Fruit fly (Drosophila melanogaster) whole organism, embryonic: Measurements from ENCODE around the gene fliI.

Experiments used
- ATbp ChIP-seq: fragments of 200-800 bp; sonication (Bioruptor generic); optimal IDR thresholded peaks from 2 replicates; lab custom pipeline; 2017; ENCODE audit warnings: missing biosample characterization, mild to moderate bottlenecking, missing genetic modification characterization, missing genetic modification reagents
- Atf6 ChIP-seq: fragments of 200-800 bp; sonication (Bioruptor generic); IDR thresholded peaks from 2 replicates; pipeline ENCODE4 v1.3.6; 2022; ENCODE audit warnings: missing biosample characterization, missing genetic modification characterization
- CG1024 ChIP-seq: fragments of 200-800 bp; sonication (Bioruptor generic); IDR thresholded peaks from 2 replicates; pipeline ENCODE4 v1.3.6; 2022; ENCODE audit warnings: missing biosample characterization, missing genetic modification characterization
- CG10267 ChIP-seq: fragments of 200-800 bp; sonication (Bioruptor generic); optimal IDR thresholded peaks from 2 replicates; lab custom pipeline; 2018; ENCODE audit warnings: missing biosample characterization, mild to moderate bottlenecking, missing genetic modification characterization, moderate library complexity
- CG10366 ChIP-seq: fragments of 200-800 bp; sonication (Bioruptor generic); IDR thresholded peaks from 2 replicates; pipeline ENCODE4 v1.3.6; 2022; ENCODE audit warnings: missing biosample characterization, missing genetic modification characterization
- CG10543 ChIP-seq: fragments of 200-800 bp; sonication (Bioruptor generic); optimal IDR thresholded peaks from 3 replicates; lab custom pipeline; 2017; ENCODE audit warnings: missing biosample characterization, mild to moderate bottlenecking, missing genetic modification characterization, moderate library complexity
- CG1233 ChIP-seq: fragments of 200-800 bp; sonication (Bioruptor generic); optimal IDR thresholded peaks from 4 replicates; lab custom pipeline; 2018; ENCODE audit warnings: missing biosample characterization, mild to moderate bottlenecking, missing genetic modification characterization
- CG12659 ChIP-seq: fragments of 200-800 bp; sonication (Bioruptor generic); optimal IDR thresholded peaks from 3 replicates; lab custom pipeline; 2017; ENCODE audit warnings: mild to moderate bottlenecking, missing biosample characterization, missing genetic modification reagents, missing genetic modification characterization
- CG12744 ChIP-seq: fragments of 200-800 bp; sonication (Bioruptor generic); optimal IDR thresholded peaks from 2 replicates; lab custom pipeline; 2016; ENCODE audit warnings: missing biosample characterization, missing genetic modification characterization
- CG13424 ChIP-seq: fragments of 200-800 bp; sonication (Bioruptor generic); optimal IDR thresholded peaks from 2 replicates; lab custom pipeline; 2019; ENCODE audit warnings: missing biosample characterization, mild to moderate bottlenecking, missing genetic modification characterization, moderate library complexity
- CG14441 ChIP-seq: fragments of 200-800 bp; sonication (Bioruptor generic); IDR thresholded peaks from 2 replicates; pipeline ENCODE4 v1.3.6; 2022; ENCODE audit warnings: missing biosample characterization, missing genetic modification characterization
- CG17612 ChIP-seq: fragments of 200-800 bp; sonication (Bioruptor generic); IDR thresholded peaks from 2 replicates; pipeline ENCODE4 v1.3.6; 2022; ENCODE audit warnings: missing biosample characterization, missing genetic modification characterization
- CG17829 ChIP-seq: fragments of 200-800 bp; optimal IDR thresholded peaks from 2 replicates; lab custom pipeline; 2019; ENCODE audit warnings: missing biosample characterization, mild to moderate bottlenecking, missing genetic modification characterization, moderate library complexity
- CG2120 ChIP-seq: fragments of 200-800 bp; sonication (Bioruptor generic); optimal IDR thresholded peaks from 3 replicates; lab custom pipeline; 2016; ENCODE audit warnings: missing biosample characterization, missing genetic modification characterization
- CG2199 ChIP-seq: fragments of 200-800 bp; sonication (Bioruptor generic); IDR thresholded peaks from 3 replicates; pipeline ENCODE4 v1.3.6; 2022; ENCODE audit warnings: missing biosample characterization, missing genetic modification characterization
- CG2712 ChIP-seq: fragments of 200-800 bp; optimal IDR thresholded peaks from 3 replicates; lab custom pipeline; 2019; ENCODE audit warnings: missing biosample characterization, mild to moderate bottlenecking, missing genetic modification characterization, moderate library complexity
- CG32772 ChIP-seq: fragments of 200-800 bp; sonication (Bioruptor generic); IDR thresholded peaks from 2 replicates; pipeline ENCODE4 v1.3.6; 2022; ENCODE audit warnings: missing biosample characterization, missing genetic modification characterization
- CG3281 ChIP-seq: fragments of 200-800 bp; sonication (Bioruptor generic); optimal IDR thresholded peaks from 3 replicates; lab custom pipeline; 2017; ENCODE audit warnings: missing biosample characterization, mild to moderate bottlenecking, missing genetic modification characterization
- CG34376 ChIP-seq: fragments of 200-800 bp; sonication (Bioruptor generic); optimal IDR thresholded peaks from 2 replicates; lab custom pipeline; 2018; ENCODE audit warnings: missing biosample characterization, mild to moderate bottlenecking, missing genetic modification characterization
- CG4424 ChIP-seq: fragments of 200-800 bp; sonication (Bioruptor generic); optimal IDR thresholded peaks from 3 replicates; lab custom pipeline; 2016; ENCODE audit warnings: missing biosample characterization, missing genetic modification characterization
- CG4820 ChIP-seq: fragments of 200-800 bp; sonication (Bioruptor generic); optimal IDR thresholded peaks from 3 replicates; lab custom pipeline; 2016; ENCODE audit warnings: missing biosample characterization, missing genetic modification characterization
- CG6175 ChIP-seq: fragments of 200-800 bp; sonication (Bioruptor generic); IDR thresholded peaks from 3 replicates; pipeline ENCODE4 v1.3.6; 2022; ENCODE audit warnings: missing biosample characterization, missing genetic modification characterization
- CG7963 ChIP-seq: fragments of 200-800 bp; sonication (Bioruptor generic); IDR thresholded peaks from 3 replicates; pipeline ENCODE4 v1.3.6; 2022; ENCODE audit warnings: missing biosample characterization, missing genetic modification characterization; ENCODE audit not compliant: partially characterized antibody
- CG9876 ChIP-seq: fragments of 200-800 bp; sonication (Bioruptor generic); optimal IDR thresholded peaks from 2 replicates; lab custom pipeline; 2016; ENCODE audit warnings: missing biosample characterization, missing genetic modification characterization
- CoRest ChIP-seq: fragments of 200-800 bp; sonication (Bioruptor generic); optimal IDR thresholded peaks from 3 replicates; lab custom pipeline; 2018; ENCODE audit warnings: missing biosample characterization, mild to moderate bottlenecking, missing genetic modification characterization, moderate library complexity
- E2f1 ChIP-seq: fragments of 200-800 bp; sonication (Bioruptor generic); IDR thresholded peaks from 2 replicates; pipeline ENCODE4 v1.3.6; 2022; ENCODE audit warnings: missing biosample characterization, missing genetic modification characterization
- Ets65A ChIP-seq: fragments of 200-800 bp; sonication (Bioruptor generic); peaks from one replicate; lab custom pipeline; 2016; ENCODE audit warnings: missing biosample characterization, missing genetic modification characterization
- Fer1 ChIP-seq: fragments of 200-800 bp; sonication (Bioruptor generic); optimal IDR thresholded peaks from 2 replicates; lab custom pipeline; 2017; ENCODE audit warnings: missing biosample characterization, mild to moderate bottlenecking, missing genetic modification characterization
- HLH3B ChIP-seq: fragments of 200-800 bp; sonication (Bioruptor generic); IDR thresholded peaks from 2 replicates; pipeline ENCODE4 v1.3.6; 2022; ENCODE audit warnings: missing biosample characterization, missing genetic modification characterization
- Lim3 ChIP-seq: fragments of 200-800 bp; sonication (Bioruptor generic); IDR thresholded peaks from 2 replicates; pipeline ENCODE4 v1.3.6; 2022; ENCODE audit warnings: missing biosample characterization, missing genetic modification characterization
- Med ChIP-seq: fragments of 200-800 bp; sonication (Bioruptor generic); peaks from one replicate; lab custom pipeline; 2016; ENCODE audit warnings: missing biosample characterization, missing genetic modification characterization, mild to moderate bottlenecking, inconsistent platforms, moderate library complexity
- NK7.1 ChIP-seq: fragments of 200-800 bp; sonication (Bioruptor generic); optimal IDR thresholded peaks from 3 replicates; lab custom pipeline; 2016; ENCODE audit warnings: missing biosample characterization, missing genetic modification characterization
- YL-1 ChIP-seq: fragments of 200-800 bp; sonication (Bioruptor generic); optimal IDR thresholded peaks from 3 replicates; lab custom pipeline; 2017; ENCODE audit warnings: missing biosample characterization, mild to moderate bottlenecking, missing genetic modification characterization
- cas ChIP-seq: fragments of 200-800 bp; sonication (Bioruptor generic); IDR thresholded peaks from 2 replicates; pipeline ENCODE4 v1.3.6; 2022; ENCODE audit warnings: missing biosample characterization, missing genetic modification characterization
- chn ChIP-seq: fragments of 200-800 bp; sonication (Bioruptor generic); optimal IDR thresholded peaks from 2 replicates; lab custom pipeline; 2016; ENCODE audit warnings: missing biosample characterization, missing genetic modification characterization
- fu2 ChIP-seq: fragments of 200-800 bp; sonication (Bioruptor generic); optimal IDR thresholded peaks from 2 replicates; lab custom pipeline; 2016; ENCODE audit warnings: missing biosample characterization, missing genetic modification characterization
- gsb-n ChIP-seq: fragments of 200-800 bp; sonication (Bioruptor generic); optimal IDR thresholded peaks from 3 replicates; lab custom pipeline; 2018; ENCODE audit warnings: missing biosample characterization, mild to moderate bottlenecking, missing genetic modification characterization
- hkb ChIP-seq, 2 experiments: fragments of 200-800 bp in 1 of 2; fragments of >200 bp in 1 of 2; sonication (Bioruptor generic) in 1 of 2; IDR thresholded peaks in 1 of 2; optimal IDR thresholded peaks in 1 of 2; 2 replicates each; pipeline versions ENCODE4 v1.3.6 to Lab custom; 2017 to 2022; ENCODE audit warnings: missing biosample characterization in 1 of 2, missing genetic modification characterization in 1 of 2
- ind ChIP-seq: fragments of 200-800 bp; sonication (Bioruptor generic); optimal IDR thresholded peaks from 3 replicates; lab custom pipeline; 2016; ENCODE audit warnings: missing biosample characterization, missing genetic modification characterization
- lbe ChIP-seq: fragments of 200-800 bp; sonication (Bioruptor generic); optimal IDR thresholded peaks from 2 replicates; lab custom pipeline; 2016; ENCODE audit warnings: missing biosample characterization, mild to moderate bottlenecking, missing genetic modification characterization
- lola ChIP-seq, 3 experiments: fragments of >200 bp in 2 of 3; fragments of 200-800 bp in 1 of 3; sonication (Bioruptor generic) in 1 of 3; optimal IDR thresholded peaks; 2 replicates each; lab custom pipeline; 2017 to 2019; ENCODE audit warnings: missing biosample characterization in 3 of 3, missing genetic modification characterization in 3 of 3, mild to moderate bottlenecking in 1 of 3, moderate library complexity in 1 of 3
- onecut ChIP-seq: fragments of 200-800 bp; sonication (Bioruptor generic); IDR thresholded peaks from 2 replicates; pipeline ENCODE4 v1.3.6; 2022; ENCODE audit warnings: missing biosample characterization, missing genetic modification characterization
- phol ChIP-seq: fragments of 200-800 bp; sonication (Bioruptor generic); optimal IDR thresholded peaks from 3 replicates; lab custom pipeline; 2018; ENCODE audit warnings: missing biosample characterization, mild to moderate bottlenecking, missing genetic modification characterization, moderate library complexity
- row ChIP-seq: fragments of 200-800 bp; sonication (Bioruptor generic); IDR thresholded peaks from 3 replicates; pipeline ENCODE4 v1.3.6; 2022; ENCODE audit warnings: missing biosample characterization, missing genetic modification characterization
- sisA ChIP-seq: fragments of 200-800 bp; sonication (Bioruptor generic); IDR thresholded peaks from 2 replicates; pipeline ENCODE4 v1.3.6; 2022; ENCODE audit warnings: missing biosample characterization, missing genetic modification characterization
- slbo ChIP-seq: fragments of 200-800 bp; sonication (Bioruptor generic); IDR thresholded peaks from 2 replicates; pipeline ENCODE4 v1.3.6; 2022; ENCODE audit warnings: missing biosample characterization, missing genetic modification characterization
- sr ChIP-seq: fragments of 200-800 bp; sonication (Bioruptor generic); IDR thresholded peaks from 3 replicates; pipeline ENCODE4 v1.3.6; 2022; ENCODE audit warnings: missing biosample characterization, missing genetic modification characterization
- tgo ChIP-seq: fragments of 200-800 bp; sonication (Bioruptor generic); IDR thresholded peaks from 3 replicates; pipeline ENCODE4 v1.3.6; 2022; ENCODE audit warnings: missing biosample characterization, missing genetic modification characterization
- trem ChIP-seq: fragments of 200-800 bp; optimal IDR thresholded peaks from 3 replicates; lab custom pipeline; 2019; ENCODE audit warnings: missing biosample characterization, mild to moderate bottlenecking, missing genetic modification characterization, moderate library complexity
- zf30C ChIP-seq: fragments of 200-800 bp; sonication (Bioruptor generic); optimal IDR thresholded peaks from 3 replicates; lab custom pipeline; 2018; ENCODE audit warnings: missing biosample characterization, mild to moderate bottlenecking, missing genetic modification characterization

fliI gene

DNA sequence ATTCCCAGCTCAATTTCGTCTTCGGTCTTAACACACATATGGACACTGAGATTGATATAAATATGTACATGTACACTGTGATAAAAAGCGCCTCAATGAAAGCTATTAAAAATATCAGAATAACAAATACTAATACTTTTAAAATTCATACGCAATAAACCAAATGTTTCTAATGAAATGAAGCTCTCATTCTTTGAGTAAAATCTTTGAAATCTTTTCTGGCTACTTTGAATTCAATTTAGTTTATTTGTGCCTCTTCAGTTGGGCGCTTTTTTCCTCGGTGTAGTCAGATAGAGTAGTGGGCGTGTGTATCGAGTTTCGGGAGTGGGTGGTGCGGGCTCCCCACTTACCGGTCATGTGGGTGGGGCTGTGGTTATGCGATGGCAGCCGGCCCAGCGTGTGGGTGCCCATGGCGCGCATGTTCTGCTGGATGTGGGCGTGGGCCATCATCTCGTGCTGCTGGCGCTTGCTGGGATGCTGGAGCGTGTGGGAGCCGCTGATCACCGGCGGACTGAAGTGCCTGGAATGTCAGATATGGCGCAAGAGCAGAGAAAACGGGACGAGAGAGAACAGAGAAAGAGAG is 4.9 kb upstream of the fliI start (continued):
- no peak for TF ChIP-seq CG10543 (GFP tag; lab: Kevin White, UChicago)
- peak; percentile 29 for TF ChIP-seq CG2120
- no peak for TF ChIP-seq onecut (GFP tag; lab: Robert Waterston, UW)
- peak; percentile 71 for TF ChIP-seq Med (GFP tag; lab: Kevin White, UChicago)
- TF ChIP-seq hkb (optimal IDR thresholded peaks at IDR 0.05; lab: Kevin White, UChicago) = no peak
- TF ChIP-seq hkb (GFP tag; IDR thresholded peaks at IDR 0.05; lab: Robert Waterston, UW) = peak; percentile 30; the same call in 1 of the 2 replicates
- TF ChIP-seq lbe (GFP tag; lab: Kevin White, UChicago) = no peak
- TF ChIP-seq CG1233 (GFP tag; lab: Kevin White, UChicago) = no peak
- peak; percentile 38; the same call in 1 of the 2 replicates for TF ChIP-seq CG14441 (GFP tag; lab: Robert Waterston, UW)
- peak; percentile 54 for TF ChIP-seq CG13424
- no peak for TF ChIP-seq Lim3 (GFP tag; lab: Robert Waterston, UW)
- peak; percentile 3 for TF ChIP-seq CG4424 (GFP tag; lab: Kevin White, UChicago)
- TF ChIP-seq ind (GFP tag; lab: Kevin White, UChicago) = peak; percentile 4
- TF ChIP-seq fu2 (GFP tag; lab: Kevin White, UChicago) = no peak
- TF ChIP-seq CG4820 = peak; percentile 21
- peak; percentile 29; the same call in 1 of the 2 replicates for TF ChIP-seq HLH3B (GFP tag; lab: Robert Waterston, UW)
- TF ChIP-seq tgo (GFP tag; lab: Robert Waterston, UW) = no peak
- TF ChIP-seq CG34376 (GFP tag; lab: Kevin White, UChicago) = no peak
- no peak for TF ChIP-seq CG17612 (GFP tag; lab: Robert Waterston, UW)
- peak; percentile 48 for TF ChIP-seq Fer1 (GFP tag; lab: Kevin White, UChicago)
- no peak for TF ChIP-seq CG32772 (GFP tag; lab: Robert Waterston, UW)
- TF ChIP-seq slbo (GFP tag; lab: Robert Waterston, UW) = no peak
- TF ChIP-seq CG10366 (GFP tag; lab: Robert Waterston, UW) = no peak
- peak; percentile 21 for TF ChIP-seq CG2712 (tag; lab: Kevin White, UChicago)
- no peak for TF ChIP-seq gsb-n (tag; lab: Kevin White, UChicago)
- no peak for TF ChIP-seq CG12744
- TF ChIP-seq sisA (GFP tag; lab: Robert Waterston, UW) = peak; percentile 22; the same call in 1 of the 2 replicates
- no peak for TF ChIP-seq Atf6 (GFP tag; lab: Robert Waterston, UW)
- no peak for TF ChIP-seq CG7963
- peak; percentile 8 for TF ChIP-seq CG3281 (GFP tag; lab: Kevin White, UChicago)
- TF ChIP-seq CG9876 = no peak
- TF ChIP-seq CG10267 (tag; lab: Kevin White, UChicago) = peak; percentile 25
- TF ChIP-seq E2f1 = 0 out of 2 replicates have a peak, but pooled peaks have one; percentile 32
- TF ChIP-seq sr = peak; percentile 96
- TF ChIP-seq CoRest (tag; lab: Kevin White, UChicago) = peak; percentile 30
- no peak for TF ChIP-seq CG6175 (GFP tag; lab: Robert Waterston, UW)
- TF ChIP-seq NK7.1 (GFP tag; lab: Kevin White, UChicago) = no peak
- no peak for TF ChIP-seq chn (GFP tag; lab: Kevin White, UChicago)
- peak; percentile 2 for TF ChIP-seq CG12659 (GFP tag; lab: Kevin White, UChicago)
- peak; percentile 36 for TF ChIP-seq zf30C
- no peak for TF ChIP-seq CG1024 (GFP tag; lab: Robert Waterston, UW)
- peak; percentile 52 for TF ChIP-seq row (GFP tag; lab: Robert Waterston, UW)
- no peak for TF ChIP-seq CG2199 (GFP tag; lab: Robert Waterston, UW)
- peak; percentile 19 for TF ChIP-seq CG17829
- no peak for TF ChIP-seq lola (GFP tag; optimal IDR thresholded peaks at IDR 0.05; lab: Kevin White, UChicago)
- TF ChIP-seq cas (GFP tag; lab: Robert Waterston, UW) = no peak
- peak; percentile 15 for TF ChIP-seq ATbp
- no peak for TF ChIP-seq trem (tag; lab: Kevin White, UChicago)
- no peak for TF ChIP-seq Ets65A (GFP tag; lab: Kevin White, UChicago)
- TF ChIP-seq YL-1 = no peak
- peak; percentile 53 for TF ChIP-seq phol (tag; lab: Kevin White, UChicago)
